Worm (Caenorhabditis elegans) whole organism, late embryonic: ENCODE data around the gene C25G6.1.

ENCODE experiments used
- C08G9.2 ChIP-seq: sonication (generic microtip); optimal IDR thresholded peaks from 2 replicates; lab custom pipeline; 2016; ENCODE audit warnings: mild to moderate bottlenecking, missing genetic modification characterization, moderate library complexity, missing compliant biosample characterization
- F13H6.1 ChIP-seq: sonication (generic microtip); optimal IDR thresholded peaks from 2 replicates; lab custom pipeline; 2016; ENCODE audit warnings: missing genetic modification characterization, missing compliant biosample characterization
- K02D7.2 ChIP-seq: sonication (generic microtip); optimal IDR thresholded peaks from 2 replicates; lab custom pipeline; 2017; ENCODE audit warnings: mild to moderate bottlenecking, missing genetic modification characterization, missing compliant biosample characterization
- T23F11.4 ChIP-seq: fragments of 200-800 bp; sonication (Bioruptor generic); optimal IDR thresholded peaks from 2 replicates; lab custom pipeline; 2018; ENCODE audit warnings: mild to moderate bottlenecking, missing genetic modification characterization, missing compliant biosample characterization
- Y22D7AL.16 ChIP-seq: sonication (generic microtip); optimal IDR thresholded peaks from 2 replicates; lab custom pipeline; 2016; ENCODE audit warnings: missing genetic modification characterization, missing compliant biosample characterization
- ama-1 ChIP-seq: fragments of 150-350 bp; optimal IDR thresholded peaks from 2 replicates; lab custom pipeline; 2014
- ceh-14 ChIP-seq: sonication (generic microtip); optimal IDR thresholded peaks from 2 replicates; lab custom pipeline; 2016; ENCODE audit warnings: missing genotype, missing genetic modification characterization, missing compliant biosample characterization
- ceh-18 ChIP-seq: sonication (generic microtip); optimal IDR thresholded peaks from 2 replicates; lab custom pipeline; 2016; ENCODE audit warnings: missing genetic modification characterization, missing compliant biosample characterization
- ceh-19 ChIP-seq: fragments of 200-800 bp; sonication (Bioruptor generic); optimal IDR thresholded peaks from 2 replicates; lab custom pipeline; 2018; ENCODE audit warnings: mild to moderate bottlenecking, missing genetic modification characterization, missing compliant biosample characterization
- ceh-24 ChIP-seq: sonication (generic microtip); optimal IDR thresholded peaks from 2 replicates; lab custom pipeline; 2016; ENCODE audit warnings: mild to moderate bottlenecking, missing genetic modification characterization, missing compliant biosample characterization
- ceh-30 ChIP-seq: fragments of 150-350 bp; optimal IDR thresholded peaks from 2 replicates; lab custom pipeline; 2014; ENCODE audit warnings: missing biosample characterization, missing genetic modification characterization
- ceh-34 ChIP-seq: sonication (generic microtip); optimal IDR thresholded peaks from 2 replicates; lab custom pipeline; 2016; ENCODE audit warnings: mild to moderate bottlenecking, missing genetic modification characterization, missing compliant biosample characterization
- ceh-45 ChIP-seq: fragments of 200-800 bp; sonication (Bioruptor generic); IDR thresholded peaks from 2 replicates; pipeline ENCODE4 v1.3.6; 2022; ENCODE audit warnings: missing genetic modification reagents, missing genetic modification characterization, missing compliant biosample characterization
- ceh-48 ChIP-seq: sonication (generic microtip); optimal IDR thresholded peaks from 2 replicates; lab custom pipeline; 2016; ENCODE audit warnings: missing genetic modification characterization, inconsistent platforms, missing compliant biosample characterization
- ceh-6 ChIP-seq: fragments of 200-800 bp; sonication (Bioruptor generic); optimal IDR thresholded peaks from 2 replicates; lab custom pipeline; 2018; ENCODE audit warnings: mild to moderate bottlenecking, missing genetic modification characterization, missing compliant biosample characterization
- dmd-4 ChIP-seq: sonication (generic microtip); optimal IDR thresholded peaks from 2 replicates; lab custom pipeline; 2016; ENCODE audit warnings: borderline replicate concordance, missing genetic modification characterization, missing compliant biosample characterization
- dve-1 ChIP-seq: sonication (generic microtip); optimal IDR thresholded peaks from 2 replicates; lab custom pipeline; 2017; ENCODE audit warnings: antibody characterized with exemption, mild to moderate bottlenecking, missing genetic modification characterization, missing compliant biosample characterization
- elt-2 ChIP-seq: sonication (generic microtip); optimal IDR thresholded peaks from 2 replicates; lab custom pipeline; 2016; ENCODE audit warnings: missing genetic modification reagents, missing genetic modification characterization, missing compliant biosample characterization
- ets-4 ChIP-seq: sonication (generic microtip); optimal IDR thresholded peaks from 2 replicates; lab custom pipeline; 2016; ENCODE audit warnings: missing genetic modification characterization, missing compliant biosample characterization
- eyg-1 ChIP-seq: sonication (generic microtip); optimal IDR thresholded peaks from 2 replicates; lab custom pipeline; 2016; ENCODE audit warnings: missing genotype, missing genetic modification characterization, missing compliant biosample characterization
- fkh-10 ChIP-seq: fragments of 150-350 bp; optimal IDR thresholded peaks from 2 replicates; lab custom pipeline; 2014; ENCODE audit warnings: missing biosample characterization, missing genetic modification reagents, missing genetic modification characterization
- fkh-6 ChIP-seq: sonication (generic microtip); optimal IDR thresholded peaks from 2 replicates; lab custom pipeline; 2016; ENCODE audit warnings: missing genetic modification characterization, missing compliant biosample characterization
- hlh-13 ChIP-seq: fragments of 200-800 bp; sonication (Bioruptor generic); optimal IDR thresholded peaks from 2 replicates; lab custom pipeline; 2018; ENCODE audit warnings: mild to moderate bottlenecking, missing genetic modification characterization, missing compliant biosample characterization
- hlh-15 ChIP-seq: sonication (generic microtip); optimal IDR thresholded peaks from 2 replicates; lab custom pipeline; 2016; ENCODE audit warnings: missing genetic modification characterization, missing compliant biosample characterization
- hlh-6 ChIP-seq: sonication (generic microtip); optimal IDR thresholded peaks from 2 replicates; lab custom pipeline; 2016; ENCODE audit warnings: missing genotype, missing genetic modification characterization, missing compliant biosample characterization
- hlh-8 ChIP-seq: sonication (generic microtip); optimal IDR thresholded peaks from 2 replicates; lab custom pipeline; 2016; ENCODE audit warnings: missing genotype, missing genetic modification characterization, missing compliant biosample characterization
- madf-2 ChIP-seq: sonication (generic microtip); optimal IDR thresholded peaks from 2 replicates; lab custom pipeline; 2017; ENCODE audit warnings: missing genetic modification characterization, missing compliant biosample characterization
- nfya-1 ChIP-seq: sonication (generic microtip); optimal IDR thresholded peaks from 2 replicates; lab custom pipeline; 2017; ENCODE audit warnings: missing genetic modification characterization, mild to moderate bottlenecking, missing compliant biosample characterization, antibody characterized with exemption, moderate library complexity
- nhr-11 ChIP-seq: fragments of 150-350 bp; optimal IDR thresholded peaks from 2 replicates; lab custom pipeline; 2014; ENCODE audit warnings: missing biosample characterization, missing genetic modification characterization
- nhr-232 ChIP-seq: sonication (generic microtip); optimal IDR thresholded peaks from 2 replicates; lab custom pipeline; 2016; ENCODE audit warnings: missing genetic modification characterization, missing compliant biosample characterization
- pax-1 ChIP-seq: fragments of 150-350 bp; optimal IDR thresholded peaks from 2 replicates; lab custom pipeline; 2014; ENCODE audit warnings: missing biosample characterization, missing genetic modification characterization
- pha-2 ChIP-seq: sonication (generic microtip); optimal IDR thresholded peaks from 2 replicates; lab custom pipeline; 2017; ENCODE audit warnings: mild to moderate bottlenecking, missing genetic modification characterization, missing compliant biosample characterization
- pqm-1 ChIP-seq: sonication (generic microtip); optimal IDR thresholded peaks from 2 replicates; lab custom pipeline; 2016; ENCODE audit warnings: missing genetic modification characterization, missing compliant biosample characterization
- ref-2 ChIP-seq: sonication (generic microtip); optimal IDR thresholded peaks from 2 replicates; lab custom pipeline; 2016; ENCODE audit warnings: missing genetic modification characterization, missing compliant biosample characterization
- rnt-1 ChIP-seq: sonication (generic microtip); optimal IDR thresholded peaks from 2 replicates; lab custom pipeline; 2016; ENCODE audit warnings: missing genetic modification characterization, missing compliant biosample characterization
- sdc-2 ChIP-seq: sonication (generic microtip); optimal IDR thresholded peaks from 2 replicates; lab custom pipeline; 2016; ENCODE audit warnings: missing genotype, missing genetic modification characterization, missing compliant biosample characterization
- sox-2 ChIP-seq: fragments of 200-800 bp; sonication (Bioruptor generic); IDR thresholded peaks from 2 replicates; pipeline ENCODE4 v1.3.6; 2022; ENCODE audit warnings: missing genetic modification reagents, missing genetic modification characterization, missing compliant biosample characterization
- tbx-2 ChIP-seq: sonication (generic microtip); optimal IDR thresholded peaks from 2 replicates; lab custom pipeline; 2016; ENCODE audit warnings: missing genetic modification characterization, missing compliant biosample characterization
- tbx-7 ChIP-seq: sonication (generic microtip); optimal IDR thresholded peaks from 2 replicates; lab custom pipeline; 2016; ENCODE audit warnings: missing genotype, missing genetic modification characterization, missing compliant biosample characterization
- ttx-3 ChIP-seq: sonication (generic microtip); optimal IDR thresholded peaks from 2 replicates; lab custom pipeline; 2016; ENCODE audit warnings: missing genetic modification reagents, missing genetic modification characterization, missing compliant biosample characterization
- unc-3 ChIP-seq, 2 experiments: fragments of 200-800 bp in 1 of 2; sonication (Bioruptor generic) in 1 of 2; sonication (generic microtip) in 1 of 2; conservative IDR thresholded peaks in 1 of 2; optimal IDR thresholded peaks in 1 of 2; 2 replicates each; pipeline versions ENCODE4 v1.3.6 to Lab custom; 2016 to 2022; ENCODE audit warnings: missing compliant biosample characterization in 2 of 2, missing genetic modification characterization in 2 of 2, missing genetic modification reagents in 1 of 2
- zip-5 ChIP-seq: sonication (generic microtip); optimal IDR thresholded peaks from 2 replicates; lab custom pipeline; 2016; ENCODE audit warnings: missing genetic modification characterization, missing compliant biosample characterization

C25G6.1 gene

DNA sequence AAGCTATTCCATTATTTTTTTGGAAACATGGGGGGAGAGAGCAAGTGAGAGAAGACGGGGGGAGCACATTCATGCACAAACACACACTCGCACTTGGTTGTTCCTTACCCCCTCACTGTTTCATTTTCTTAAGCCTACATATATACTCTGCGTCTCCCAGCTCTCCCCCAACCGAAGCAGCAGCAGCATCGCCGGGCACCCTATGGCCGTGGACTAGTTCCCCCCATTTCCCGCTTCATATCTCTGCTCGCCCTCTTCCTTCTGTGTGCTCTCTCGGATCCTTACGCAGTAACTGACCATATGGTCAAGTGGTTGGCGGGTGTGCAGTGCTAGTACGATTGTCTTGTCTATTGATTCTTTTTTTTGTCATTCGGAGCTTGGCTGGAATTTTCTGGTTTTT, 31.6 kb downstream of the C25G6.1 start (continued):
- TF ChIP-seq unc-3 (GFP tag; conservative IDR thresholded peaks at IDR 0.05; lab: Robert Waterston, UW), result no peak
- peak; percentile 24 for TF ChIP-seq unc-3 (tag; optimal IDR thresholded peaks at IDR 0.05; lab: Kevin White, UChicago)
- no peak for TF ChIP-seq ttx-3 (tag; lab: Kevin White, UChicago)
- no peak for TF ChIP-seq nhr-11 (tag; lab: Kevin White, UChicago)
- no peak for TF ChIP-seq K02D7.2 (tag; lab: Kevin White, UChicago)
- TF ChIP-seq F13H6.1 (tag; lab: Kevin White, UChicago), result peak; percentile 79
- TF ChIP-seq pqm-1 (tag; lab: Kevin White, UChicago), result peak; percentile 56
- peak; percentile 94 for TF ChIP-seq sdc-2 (tag; lab: Kevin White, UChicago)
- TF ChIP-seq madf-2 (tag; lab: Kevin White, UChicago), result peak; percentile 27
- no peak for TF ChIP-seq nhr-232
- peak; percentile 74 for TF ChIP-seq fkh-6 (tag; lab: Kevin White, UChicago)
- peak; percentile 89 for TF ChIP-seq hlh-8 (tag; lab: Kevin White, UChicago)
- TF ChIP-seq fkh-10 (GFP tag; lab: Kevin White, UChicago), result no peak
- TF ChIP-seq hlh-6 (tag; lab: Kevin White, UChicago), result no peak
- peak; percentile 17 for TF ChIP-seq zip-5 (tag; lab: Kevin White, UChicago)
- no peak for TF ChIP-seq ceh-24 (tag; lab: Kevin White, UChicago)
- TF ChIP-seq tbx-2 (tag; lab: Kevin White, UChicago), result peak; percentile 94
- TF ChIP-seq ceh-34 (tag; lab: Kevin White, UChicago), result peak; percentile 85

DNA sequence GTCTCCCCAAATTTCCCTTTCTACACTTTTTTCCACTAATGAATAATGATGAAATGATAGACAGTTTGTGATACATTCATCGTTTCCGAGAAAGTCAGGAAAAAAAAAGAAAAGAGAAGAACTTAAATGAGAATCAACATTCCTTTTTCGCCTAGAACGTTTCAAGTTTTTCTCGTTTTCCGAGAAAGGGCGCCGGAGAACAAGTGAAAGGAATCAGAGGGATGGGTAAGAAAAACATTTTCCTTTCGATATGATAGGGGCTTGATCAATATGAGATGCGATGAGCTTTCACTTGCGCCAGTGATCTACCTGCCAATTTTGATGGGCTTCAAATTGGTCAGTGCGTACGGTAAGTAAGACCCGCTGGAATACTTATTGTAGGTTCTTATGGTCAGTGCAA, 38.7 kb downstream of the C25G6.1 start:
- TF ChIP-seq ceh-45 (GFP tag; lab: Robert Waterston, UW) (no peak), pax-1 (tag; lab: Kevin White, UChicago) (no peak), hlh-15 (tag; lab: Kevin White, UChicago) (no peak), Y22D7AL.16 (tag; lab: Kevin White, UChicago) (no peak), elt-2 (tag; lab: Kevin White, UChicago) (no peak), unc-3 (GFP tag; conservative IDR thresholded peaks at IDR 0.05; lab: Robert Waterston, UW) (no peak), unc-3 (tag; optimal IDR thresholded peaks at IDR 0.05; lab: Kevin White, UChicago) (no peak), ceh-19 (no peak), ets-4 (tag; lab: Kevin White, UChicago) (no peak), rnt-1 (tag; lab: Kevin White, UChicago) (no peak)

DNA sequence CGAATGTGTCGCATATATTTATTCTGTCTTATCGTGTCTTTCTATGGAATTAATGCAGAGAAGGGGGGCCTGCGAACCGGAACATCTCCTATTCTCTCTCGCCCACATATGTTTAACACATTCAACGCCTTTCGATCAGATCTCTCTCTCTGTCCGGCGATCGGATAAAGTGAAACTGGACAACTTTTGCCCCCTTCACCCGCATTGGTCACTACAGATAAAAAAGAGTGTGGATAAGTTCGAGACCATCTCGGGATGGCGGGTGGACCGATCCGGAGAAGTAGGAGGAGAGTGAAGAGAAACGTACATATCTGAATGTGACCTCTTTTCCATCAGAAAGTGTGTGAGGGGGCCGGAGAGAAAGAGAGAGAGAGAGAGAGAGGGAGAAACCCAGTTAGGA, 40.4 kb downstream of the C25G6.1 start, which contains the start of gene H42K12.3:
Gene H42K12.3, plus strand, starts transcription at position 308 of the 400 bp plus-strand sequence.
- TF ChIP-seq rnt-1 (tag; lab: Kevin White, UChicago), result peak; percentile 32
- peak; percentile 27 for TF ChIP-seq sdc-2 (tag; lab: Kevin White, UChicago)
- no peak for TF ChIP-seq ceh-6

DNA sequence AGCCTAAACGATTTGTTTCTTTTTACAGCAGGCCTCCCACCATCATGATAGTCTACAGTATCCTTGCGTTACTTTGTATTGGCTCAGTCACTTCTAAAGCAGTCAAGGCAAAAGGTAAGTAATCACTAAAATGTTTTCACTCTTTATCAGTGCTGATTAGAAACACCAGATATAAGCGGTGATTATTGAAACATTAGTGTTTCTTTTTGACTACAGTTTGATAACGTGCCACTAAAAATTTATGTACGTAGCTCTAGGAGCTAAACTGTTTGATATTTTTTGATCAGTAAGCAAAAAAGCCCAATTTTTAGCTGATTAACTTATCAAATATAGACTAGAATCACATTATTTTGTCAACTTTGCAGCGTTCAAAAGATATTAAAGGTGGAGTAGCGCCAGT, 40.9 kb downstream of the C25G6.1 start:
- TF ChIP-seq elt-2 (tag; lab: Kevin White, UChicago) (peak; percentile 30), ama-1 (no peak), rnt-1 (tag; lab: Kevin White, UChicago) (no peak), dmd-4 (tag; lab: Kevin White, UChicago) (no peak), hlh-6 (tag; lab: Kevin White, UChicago) (no peak)

DNA sequence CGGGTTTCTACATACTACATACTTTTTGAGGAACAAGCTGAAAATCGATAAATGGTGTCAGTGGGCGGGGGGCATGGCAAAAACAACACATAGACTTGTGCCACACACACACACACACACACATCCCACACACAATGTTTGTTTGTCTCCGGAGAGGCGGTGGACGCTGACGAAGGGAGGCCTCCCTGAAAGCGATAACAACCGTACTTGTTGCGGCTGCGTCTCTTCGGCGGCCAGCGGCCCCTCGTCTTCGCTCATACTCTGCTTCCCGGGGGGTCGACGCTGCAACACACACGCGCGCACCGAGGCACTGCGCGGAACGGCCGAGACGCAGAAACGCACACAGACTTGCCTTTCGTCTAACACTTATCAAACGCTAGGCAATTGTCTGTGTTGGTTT, 49.0 kb downstream of the C25G6.1 start:
- TF ChIP-seq C08G9.2 (tag; lab: Kevin White, UChicago) (peak; percentile 61), ref-2 (tag; lab: Kevin White, UChicago) (peak; percentile 76), ceh-34 (tag; lab: Kevin White, UChicago) (peak; percentile 34), ceh-18 (tag; lab: Kevin White, UChicago) (peak; percentile 70), ceh-14 (tag; lab: Kevin White, UChicago) (no peak), ceh-19 (peak; percentile 8), pha-2 (tag; lab: Kevin White, UChicago) (peak; percentile 19), madf-2 (tag; lab: Kevin White, UChicago) (peak; percentile 26), F13H6.1 (tag; lab: Kevin White, UChicago) (peak; percentile 61), dve-1 (tag; lab: Kevin White, UChicago) (peak; percentile 35), rnt-1 (tag; lab: Kevin White, UChicago) (peak; percentile 46), ceh-48 (peak; percentile 41), ama-1 (no peak), T23F11.4 (GFP tag; lab: Kevin White, UChicago) (no peak), dmd-4 (tag; lab: Kevin White, UChicago) (no peak), nfya-1 (peak; percentile 30), ets-4 (tag; lab: Kevin White, UChicago) (peak; percentile 36), fkh-6 (tag; lab: Kevin White, UChicago) (no peak), ceh-30 (tag; lab: Kevin White, UChicago) (no peak), hlh-8 (tag; lab: Kevin White, UChicago) (peak; percentile 9), K02D7.2 (tag; lab: Kevin White, UChicago) (no peak), sox-2 (GFP tag; lab: Robert Waterston, UW) (no peak), eyg-1 (tag; lab: Kevin White, UChicago) (peak; percentile 24), tbx-7 (tag; lab: Kevin White, UChicago) (no peak), hlh-13 (no peak), hlh-6 (tag; lab: Kevin White, UChicago) (no peak), nhr-232 (no peak)
